Fruit fly (Drosophila melanogaster) whole organism, pupa: ENCODE results near the gene poe.
A peak's percentile ranks its signal among the peaks of the same experiment; 100 is the strongest.

Experiments used
- CG10348 ChIP-seq: fragments of 200-800 bp; sonication (Bioruptor generic); IDR thresholded peaks from 2 replicates; pipeline ENCODE4 v1.3.6; 2022; ENCODE audit warnings: missing biosample characterization, missing genetic modification characterization
- CG12605 ChIP-seq: fragments of 200-800 bp; sonication (Bioruptor generic); IDR thresholded peaks from 2 replicates; pipeline ENCODE4 v1.3.6; 2022; ENCODE audit warnings: missing biosample characterization, missing genetic modification characterization
- CG13204 ChIP-seq: fragments of 200-800 bp; sonication (Bioruptor generic); optimal IDR thresholded peaks from 2 replicates; lab custom pipeline; 2018; ENCODE audit warnings: missing biosample characterization, mild to moderate bottlenecking, missing genetic modification characterization, moderate library complexity
- CG14655 ChIP-seq: fragments of 200-800 bp; sonication (Bioruptor generic); optimal IDR thresholded peaks from 3 replicates; lab custom pipeline; 2017; ENCODE audit warnings: mild to moderate bottlenecking, missing biosample characterization, missing genetic modification reagents, missing genetic modification characterization
- CG15710 ChIP-seq: fragments of 200-800 bp; sonication (Bioruptor generic); optimal IDR thresholded peaks from 2 replicates; lab custom pipeline; 2018; ENCODE audit warnings: missing biosample characterization, mild to moderate bottlenecking, missing genetic modification characterization, moderate library complexity
- CG17806 ChIP-seq: fragments of 200-800 bp; sonication (Bioruptor generic); optimal IDR thresholded peaks from 2 replicates; lab custom pipeline; 2018; ENCODE audit warnings: missing biosample characterization, mild to moderate bottlenecking, missing genetic modification characterization, moderate library complexity
- CG32121 ChIP-seq: fragments of 200-800 bp; sonication (Bioruptor generic); IDR thresholded peaks from 2 replicates; pipeline ENCODE4 v1.3.6; 2022; ENCODE audit warnings: missing biosample characterization, missing genetic modification characterization
- CG34367 ChIP-seq: fragments of 200-800 bp; sonication (Bioruptor generic); optimal IDR thresholded peaks from 2 replicates; lab custom pipeline; 2018; ENCODE audit warnings: missing biosample characterization, mild to moderate bottlenecking, missing genetic modification characterization
- CG4496 ChIP-seq: fragments of 200-800 bp; sonication (Bioruptor generic); IDR thresholded peaks from 3 replicates; pipeline ENCODE4 v1.3.6; 2022; ENCODE audit warnings: missing biosample characterization, missing genetic modification characterization
- CG8159 ChIP-seq: fragments of 200-800 bp; sonication (Bioruptor generic); optimal IDR thresholded peaks from 3 replicates; lab custom pipeline; 2018; ENCODE audit warnings: missing biosample characterization, mild to moderate bottlenecking, missing genetic modification characterization, moderate library complexity
- CG8301 ChIP-seq: fragments of 200-800 bp; sonication (Bioruptor generic); optimal IDR thresholded peaks from 2 replicates; lab custom pipeline; 2018; ENCODE audit warnings: missing biosample characterization, mild to moderate bottlenecking, missing genetic modification characterization
- CG9948 ChIP-seq: fragments of 200-800 bp; sonication (Bioruptor generic); optimal IDR thresholded peaks from 2 replicates; lab custom pipeline; 2018; ENCODE audit warnings: missing biosample characterization, mild to moderate bottlenecking, missing genetic modification characterization, moderate library complexity
- D1 ChIP-seq: fragments of 200-800 bp; sonication (Bioruptor generic); optimal IDR thresholded peaks from 2 replicates; lab custom pipeline; 2018; ENCODE audit warnings: missing biosample characterization, mild to moderate bottlenecking, missing genetic modification characterization, moderate library complexity
- EcR ChIP-seq: fragments of 200-800 bp; sonication (Bioruptor generic); optimal IDR thresholded peaks from 3 replicates; lab custom pipeline; 2019; ENCODE audit warnings: missing biosample characterization, missing genetic modification characterization, mild to moderate bottlenecking, moderate library complexity, missing genetic modification reagents
- Ets98B ChIP-seq: fragments of 200-800 bp; sonication (Bioruptor generic); IDR thresholded peaks from 2 replicates; pipeline ENCODE4 v1.3.6; 2022; ENCODE audit warnings: missing biosample characterization, missing genetic modification characterization
- Pif1A ChIP-seq: fragments of 200-800 bp; sonication (Bioruptor generic); optimal IDR thresholded peaks from 3 replicates; lab custom pipeline; 2016; ENCODE audit warnings: missing biosample characterization, missing genetic modification characterization
- Pif1B ChIP-seq: fragments of 200-800 bp; sonication (Bioruptor generic); optimal IDR thresholded peaks from 3 replicates; lab custom pipeline; 2016; ENCODE audit warnings: missing biosample characterization, missing genetic modification characterization
- Snoo ChIP-seq: fragments of 200-800 bp; sonication (Bioruptor generic); optimal IDR thresholded peaks from 3 replicates; lab custom pipeline; 2017; ENCODE audit warnings: missing biosample characterization, mild to moderate bottlenecking, missing genetic modification characterization, inconsistent platforms
- fd96Ca ChIP-seq: fragments of 200-800 bp; sonication (Bioruptor generic); IDR thresholded peaks from 3 replicates; pipeline ENCODE4 v1.3.6; 2022; ENCODE audit warnings: missing biosample characterization, missing genetic modification characterization
- gl ChIP-seq: fragments of 200-800 bp; sonication (Bioruptor generic); optimal IDR thresholded peaks from 2 replicates; lab custom pipeline; 2018; ENCODE audit warnings: missing biosample characterization, mild to moderate bottlenecking, missing genetic modification characterization
- rn ChIP-seq: fragments of 200-800 bp; sonication (Bioruptor generic); IDR thresholded peaks from 2 replicates; pipeline ENCODE4 v1.3.6; 2022; ENCODE audit warnings: missing biosample characterization, missing genetic modification characterization

The poe gene

DNA sequence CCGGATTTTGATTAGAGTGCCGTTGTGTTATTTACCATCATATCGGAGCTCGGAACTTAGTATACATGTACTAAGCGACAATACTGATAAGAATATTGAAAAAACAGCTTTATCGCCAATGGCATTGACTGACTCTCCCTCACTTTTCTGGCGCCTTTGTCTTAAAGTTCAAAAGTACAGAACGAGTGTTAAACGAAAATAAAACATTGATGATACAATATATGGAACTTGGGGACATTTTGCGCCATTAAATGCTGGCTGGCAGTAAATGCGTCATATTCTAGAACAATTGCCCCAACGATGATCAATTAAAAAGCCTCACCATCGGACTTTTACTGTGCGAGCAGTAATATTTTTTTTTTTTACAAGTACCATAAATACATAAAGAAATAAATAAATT, 23.8 kb upstream of the poe start:
- TF ChIP-seq CG13204 (GFP tag; lab: Kevin White, UChicago) (no peak), CG14655 (GFP tag; lab: Kevin White, UChicago) (no peak), gl (tag; lab: Kevin White, UChicago) (peak; percentile 25), Snoo (tag; lab: Kevin White, UChicago) (peak; percentile 10), CG12605 (GFP tag; lab: Robert Waterston, UW) (no peak), CG4496 (GFP tag; lab: Robert Waterston, UW) (no peak), CG8159 (tag; lab: Kevin White, UChicago) (no peak), EcR (GFP tag; lab: Kevin White, UChicago) (peak; percentile 72), Ets98B (GFP tag; lab: Robert Waterston, UW) (no peak), fd96Ca (no peak), CG8301 (tag; lab: Kevin White, UChicago) (no peak), CG15710 (tag; lab: Kevin White, UChicago) (no peak), CG32121 (GFP tag; lab: Robert Waterston, UW) (no peak), Pif1A (no peak), Pif1B (GFP tag; lab: Kevin White, UChicago) (no peak), CG10348 (GFP tag; lab: Robert Waterston, UW) (no peak), CG34367 (tag; lab: Kevin White, UChicago) (no peak), rn (no peak), CG9948 (tag; lab: Kevin White, UChicago) (no peak), CG17806 (tag; lab: Kevin White, UChicago) (no peak), D1 (tag; lab: Kevin White, UChicago) (no peak)

dm6 chr2L:8094058-8094825, 22.8 kb upstream of the poe start:
- TF ChIP-seq CG17806 (tag; lab: Kevin White, UChicago) (no peak), D1 (tag; lab: Kevin White, UChicago) (no peak), EcR (GFP tag; lab: Kevin White, UChicago) (no peak), fd96Ca (0 out of 3 replicates have a peak, but pooled peaks have one; percentile 55), rn (no peak), Pif1A (no peak), CG8159 (tag; lab: Kevin White, UChicago) (no peak), CG34367 (tag; lab: Kevin White, UChicago) (no peak), Snoo (tag; lab: Kevin White, UChicago) (no peak), CG9948 (tag; lab: Kevin White, UChicago) (no peak), CG8301 (tag; lab: Kevin White, UChicago) (no peak), CG32121 (GFP tag; lab: Robert Waterston, UW) (peak; percentile 36), CG10348 (GFP tag; lab: Robert Waterston, UW) (no peak), CG12605 (GFP tag; lab: Robert Waterston, UW) (peak; percentile 36), gl (tag; lab: Kevin White, UChicago) (no peak), Pif1B (GFP tag; lab: Kevin White, UChicago) (no peak), CG15710 (tag; lab: Kevin White, UChicago) (no peak), CG14655 (GFP tag; lab: Kevin White, UChicago) (peak; percentile 41), Ets98B (GFP tag; lab: Robert Waterston, UW) (peak; percentile 63), CG13204 (GFP tag; lab: Kevin White, UChicago) (no peak), CG4496 (GFP tag; lab: Robert Waterston, UW) (no peak)

- TF ChIP-seq CG8159 (tag; lab: Kevin White, UChicago) (peak; percentile 40), fd96Ca (peak; percentile 44; the same call in 2 of the 3 replicates), CG34367 (tag; lab: Kevin White, UChicago) (no peak), Pif1B (GFP tag; lab: Kevin White, UChicago) (peak; percentile 36), CG14655 (GFP tag; lab: Kevin White, UChicago) (peak; percentile 9), CG8301 (tag; lab: Kevin White, UChicago) (no peak), EcR (GFP tag; lab: Kevin White, UChicago) (peak; percentile 56), Ets98B (GFP tag; lab: Robert Waterston, UW) (peak; percentile 8; the same call in 1 of the 2 replicates)
Observed at dm6 chr2L:8093182-8093941, 21.9 kb upstream of the poe start.

- no peak for TF ChIP-seq Pif1A
- TF ChIP-seq gl (tag; lab: Kevin White, UChicago), result no peak
- TF ChIP-seq CG32121 (GFP tag; lab: Robert Waterston, UW), result no peak
- no peak for TF ChIP-seq CG14655 (GFP tag; lab: Kevin White, UChicago)
- no peak for TF ChIP-seq CG8301 (tag; lab: Kevin White, UChicago)
Observed at dm6 chr2L:8091908-8092307, 20.5 kb upstream of the poe start.

DNA sequence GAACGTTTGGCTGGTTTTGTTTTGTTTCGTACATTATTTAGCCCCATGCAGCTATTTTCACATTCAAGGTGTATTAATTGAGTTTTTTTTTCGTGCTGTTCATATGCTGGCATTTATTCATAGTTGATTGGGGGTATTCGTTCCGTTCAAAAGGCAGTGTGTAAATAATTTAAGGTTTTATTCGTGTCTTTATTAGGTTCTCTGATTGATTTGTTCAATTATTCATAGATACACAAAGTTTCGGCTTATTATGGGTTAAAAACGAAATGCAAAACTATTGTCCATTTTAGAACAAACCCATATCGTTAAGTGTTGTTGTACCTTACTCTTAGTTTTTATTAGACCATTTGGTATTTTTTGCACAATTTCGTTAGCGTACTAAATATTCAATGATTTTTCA, 20.0 kb upstream of the poe start:
- TF ChIP-seq CG13204 (GFP tag; lab: Kevin White, UChicago), result no peak
- no peak for TF ChIP-seq CG15710 (tag; lab: Kevin White, UChicago)
- no peak for TF ChIP-seq EcR (GFP tag; lab: Kevin White, UChicago)
- TF ChIP-seq Snoo (tag; lab: Kevin White, UChicago), result no peak
- no peak for TF ChIP-seq CG4496 (GFP tag; lab: Robert Waterston, UW)
- no peak for TF ChIP-seq CG10348 (GFP tag; lab: Robert Waterston, UW)
- no peak for TF ChIP-seq CG32121 (GFP tag; lab: Robert Waterston, UW)
- TF ChIP-seq Ets98B (GFP tag; lab: Robert Waterston, UW), result no peak
- no peak for TF ChIP-seq CG17806 (tag; lab: Kevin White, UChicago)
- TF ChIP-seq CG8159 (tag; lab: Kevin White, UChicago), result no peak
- TF ChIP-seq CG14655 (GFP tag; lab: Kevin White, UChicago), result no peak
- no peak for TF ChIP-seq CG34367 (tag; lab: Kevin White, UChicago)
- TF ChIP-seq Pif1B (GFP tag; lab: Kevin White, UChicago), result no peak
- TF ChIP-seq CG9948 (tag; lab: Kevin White, UChicago), result no peak
